Fruit fly (Drosophila melanogaster) whole organism, adult: Measurements from ENCODE around the gene IP3K2.

Experiments used
- CG11617 ChIP-seq: fragments of 200-800 bp; sonication (Bioruptor generic); optimal IDR thresholded peaks from 2 replicates; lab custom pipeline; 2017; ENCODE audit warnings: mild to moderate bottlenecking, missing biosample characterization, missing genetic modification reagents, missing genetic modification characterization
- CG12768 ChIP-seq: fragments of 200-800 bp; sonication (Bioruptor generic); optimal IDR thresholded peaks from 2 replicates; lab custom pipeline; 2017; ENCODE audit warnings: missing biosample characterization, missing genetic modification characterization, mild to moderate bottlenecking, moderate library complexity, missing genetic modification reagents
- CG14711 ChIP-seq: fragments of 200-800 bp; sonication (Bioruptor generic); optimal IDR thresholded peaks from 2 replicates; lab custom pipeline; 2018; ENCODE audit warnings: missing biosample characterization, mild to moderate bottlenecking, missing genetic modification characterization, moderate library complexity
- CG1620 ChIP-seq: fragments of 200-800 bp; sonication (Bioruptor generic); optimal IDR thresholded peaks from 2 replicates; lab custom pipeline; 2016; ENCODE audit warnings: missing biosample characterization, missing genetic modification characterization
- CG33017 ChIP-seq: fragments of 200-800 bp; sonication (Bioruptor generic); optimal IDR thresholded peaks from 2 replicates; lab custom pipeline; 2018; ENCODE audit warnings: missing biosample characterization, mild to moderate bottlenecking, missing genetic modification characterization, moderate library complexity
- CG5204 ChIP-seq: fragments of 200-800 bp; sonication (Bioruptor generic); optimal IDR thresholded peaks from 2 replicates; lab custom pipeline; 2016; ENCODE audit warnings: missing biosample characterization, missing genetic modification characterization
- CG7045 ChIP-seq: fragments of 200-800 bp; sonication (Bioruptor generic); optimal IDR thresholded peaks from 2 replicates; lab custom pipeline; 2017; ENCODE audit warnings: missing biosample characterization, mild to moderate bottlenecking, missing genetic modification characterization
- CG7101 ChIP-seq: fragments of 200-800 bp; sonication (Bioruptor generic); optimal IDR thresholded peaks from 2 replicates; lab custom pipeline; 2018; ENCODE audit warnings: missing biosample characterization, mild to moderate bottlenecking, missing genetic modification characterization, moderate library complexity
- Clk ChIP-seq: fragments of 200-800 bp; sonication (Bioruptor generic); optimal IDR thresholded peaks from 2 replicates; lab custom pipeline; 2017; ENCODE audit warnings: missing biosample characterization, missing genetic modification characterization
- Crg-1 ChIP-seq: fragments of 200-800 bp; sonication (Bioruptor generic); optimal IDR thresholded peaks from 2 replicates; lab custom pipeline; 2016; ENCODE audit warnings: missing biosample characterization, missing genetic modification characterization
- Hr96 ChIP-seq: fragments of 200-800 bp; sonication (Bioruptor generic); optimal IDR thresholded peaks from 2 replicates; lab custom pipeline; 2016; ENCODE audit warnings: missing biosample characterization, missing genetic modification characterization
- Mnt ChIP-seq: fragments of 200-800 bp; sonication (Bioruptor generic); optimal IDR thresholded peaks from 2 replicates; lab custom pipeline; 2016; ENCODE audit warnings: missing biosample characterization, mild to moderate bottlenecking, missing genetic modification characterization
- bab1 ChIP-seq: fragments of 200-800 bp; sonication (Bioruptor generic); optimal IDR thresholded peaks from 3 replicates; lab custom pipeline; 2019; ENCODE audit warnings: missing biosample characterization, mild to moderate bottlenecking, missing genetic modification characterization, moderate library complexity
- cic ChIP-seq: fragments of 200-800 bp; sonication (Bioruptor generic); optimal IDR thresholded peaks from 2 replicates; lab custom pipeline; 2017; ENCODE audit warnings: missing biosample characterization, mild to moderate bottlenecking, missing genetic modification characterization, moderate library complexity
- cnc ChIP-seq, 2 experiments: fragments of >200 bp; optimal IDR thresholded peaks; 2 replicates each; lab custom pipeline; 2017
- kay ChIP-seq: fragments of 200-800 bp; sonication (Bioruptor generic); peaks from one replicate; lab custom pipeline; 2016; ENCODE audit warnings: missing biosample characterization, missing genetic modification characterization, borderline replicate concordance
- ovo ChIP-seq: fragments of 200-800 bp; sonication (Bioruptor generic); optimal IDR thresholded peaks from 2 replicates; lab custom pipeline; 2016; ENCODE audit warnings: missing biosample characterization, missing genetic modification characterization
- pad ChIP-seq: fragments of 200-800 bp; sonication (Bioruptor generic); optimal IDR thresholded peaks from 3 replicates; lab custom pipeline; 2017; ENCODE audit warnings: missing biosample characterization, missing genetic modification characterization, mild to moderate bottlenecking, moderate library complexity, missing genetic modification reagents
- tj ChIP-seq: fragments of 200-800 bp; sonication (Bioruptor generic); optimal IDR thresholded peaks from 3 replicates; lab custom pipeline; 2017; ENCODE audit warnings: missing biosample characterization, mild to moderate bottlenecking, missing genetic modification characterization, moderate library complexity
- toe ChIP-seq: fragments of 200-800 bp; sonication (Bioruptor generic); optimal IDR thresholded peaks from 2 replicates; lab custom pipeline; 2016; ENCODE audit warnings: missing biosample characterization, missing genetic modification characterization

The IP3K2 gene

DNA sequence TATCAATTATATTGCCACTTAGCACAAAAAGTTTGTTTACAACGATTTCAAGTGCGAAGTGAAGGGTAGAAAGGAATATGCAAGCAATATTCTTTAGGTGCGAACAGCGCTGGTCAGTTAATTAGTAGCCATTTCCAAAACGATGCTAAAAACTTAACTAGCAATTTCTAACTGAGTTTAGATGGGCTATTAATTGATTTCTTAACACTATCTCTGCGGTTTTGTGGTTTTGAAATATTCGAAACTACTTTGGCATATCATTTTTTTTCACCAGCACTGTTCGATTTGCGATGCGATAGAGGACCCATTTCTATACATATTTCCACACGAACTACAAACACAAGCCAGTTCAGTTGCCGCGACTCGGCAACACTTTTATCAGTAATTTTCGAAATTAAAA, 73.1 kb downstream of the IP3K2 start:
- TF ChIP-seq CG11617 (GFP tag; lab: Kevin White, UChicago) (peak; percentile 89), CG33017 (tag; lab: Kevin White, UChicago) (peak; percentile 85), CG7101 (tag; lab: Kevin White, UChicago) (peak; percentile 92), kay (GFP tag; lab: Kevin White, UChicago) (peak; percentile 65), ovo (peak; percentile 33), tj (GFP tag; lab: Kevin White, UChicago) (peak; percentile 82), bab1 (peak; percentile 63), CG5204 (GFP tag; lab: Kevin White, UChicago) (no peak), pad (GFP tag; lab: Kevin White, UChicago) (peak; percentile 62), CG12768 (peak; percentile 75), CG14711 (tag; lab: Kevin White, UChicago) (peak; percentile 79), toe (GFP tag; lab: Kevin White, UChicago) (peak; percentile 13), CG1620 (GFP tag; lab: Kevin White, UChicago) (peak; percentile 4), Hr96 (GFP tag; lab: Kevin White, UChicago) (no peak), Crg-1 (GFP tag; lab: Kevin White, UChicago) (peak; percentile 33), cnc (optimal IDR thresholded peaks at IDR 0.05; lab: Kevin White, UChicago) (no peak), cic (GFP tag; lab: Kevin White, UChicago) (peak; percentile 49), Mnt (peak; percentile 72), CG7045 (GFP tag; lab: Kevin White, UChicago) (peak; percentile 44), Clk (GFP tag; lab: Kevin White, UChicago) (peak; percentile 28)
